Worm (Caenorhabditis elegans) whole organism, late embryonic: Measurements from ENCODE around the gene F25B3.2.

Experiments used
- C38D4.7 ChIP-seq: fragments of 200-800 bp; sonication (Bioruptor generic); optimal IDR thresholded peaks from 2 replicates; lab custom pipeline; 2018; ENCODE audit warnings: mild to moderate bottlenecking, missing genetic modification characterization, moderate library complexity, missing compliant biosample characterization
- ama-1 ChIP-seq: fragments of 150-350 bp; optimal IDR thresholded peaks from 2 replicates; lab custom pipeline; 2014
- fkh-10 ChIP-seq: fragments of 150-350 bp; optimal IDR thresholded peaks from 2 replicates; lab custom pipeline; 2014; ENCODE audit warnings: missing biosample characterization, missing genetic modification reagents, missing genetic modification characterization
- nhr-232 ChIP-seq: sonication (generic microtip); optimal IDR thresholded peaks from 2 replicates; lab custom pipeline; 2016; ENCODE audit warnings: missing genetic modification characterization, missing compliant biosample characterization
- sdc-2 ChIP-seq: sonication (generic microtip); optimal IDR thresholded peaks from 2 replicates; lab custom pipeline; 2016; ENCODE audit warnings: missing genotype, missing genetic modification characterization, missing compliant biosample characterization
- tbx-2 ChIP-seq: sonication (generic microtip); optimal IDR thresholded peaks from 2 replicates; lab custom pipeline; 2016; ENCODE audit warnings: missing genetic modification characterization, missing compliant biosample characterization

DNA sequence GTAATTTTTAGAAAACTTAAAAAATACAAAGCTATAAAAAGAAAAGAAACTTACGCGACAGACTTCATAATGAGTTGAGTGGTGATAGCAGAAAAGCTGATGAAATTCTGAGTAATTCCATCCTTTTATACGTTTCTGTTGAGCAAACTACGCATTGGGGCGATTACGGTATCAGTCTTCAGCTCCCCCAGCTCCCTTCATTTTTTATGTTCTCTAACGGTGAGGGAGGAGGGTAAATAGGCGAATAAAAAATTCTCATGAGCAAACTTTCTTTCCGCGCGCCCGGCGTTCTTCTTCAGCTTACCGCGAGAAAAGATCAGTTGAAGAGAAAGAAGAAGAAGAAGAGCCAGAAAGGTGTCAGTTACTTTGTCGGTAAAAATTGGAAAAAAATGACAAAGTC, 41.8 kb downstream of the F25B3.2 start, which contains the start of gene idpc-7:
- no peak for TF ChIP-seq nhr-232 (tag; lab: Kevin White, UChicago)
- TF ChIP-seq tbx-2 = no peak
- TF ChIP-seq sdc-2 = no peak
- no peak for TF ChIP-seq fkh-10 (GFP tag; lab: Kevin White, UChicago)
- TF ChIP-seq C38D4.7 (GFP tag; lab: Kevin White, UChicago) = no peak
- TF ChIP-seq ama-1 = no peak
